Fruit fly (Drosophila melanogaster) whole organism, adult: ENCODE results near the gene CG31832.

Source experiments
- CG11617 ChIP-seq: fragments of 200-800 bp; sonication (Bioruptor generic); optimal IDR thresholded peaks from 2 replicates; lab custom pipeline; 2017; ENCODE audit warnings: mild to moderate bottlenecking, missing biosample characterization, missing genetic modification reagents, missing genetic modification characterization
- CG12768 ChIP-seq: fragments of 200-800 bp; sonication (Bioruptor generic); optimal IDR thresholded peaks from 2 replicates; lab custom pipeline; 2017; ENCODE audit warnings: missing biosample characterization, missing genetic modification characterization, mild to moderate bottlenecking, moderate library complexity, missing genetic modification reagents
- CG14711 ChIP-seq: fragments of 200-800 bp; sonication (Bioruptor generic); optimal IDR thresholded peaks from 2 replicates; lab custom pipeline; 2018; ENCODE audit warnings: missing biosample characterization, mild to moderate bottlenecking, missing genetic modification characterization, moderate library complexity
- CG1620 ChIP-seq: fragments of 200-800 bp; sonication (Bioruptor generic); optimal IDR thresholded peaks from 2 replicates; lab custom pipeline; 2016; ENCODE audit warnings: missing biosample characterization, missing genetic modification characterization
- CG33017 ChIP-seq: fragments of 200-800 bp; sonication (Bioruptor generic); optimal IDR thresholded peaks from 2 replicates; lab custom pipeline; 2018; ENCODE audit warnings: missing biosample characterization, mild to moderate bottlenecking, missing genetic modification characterization, moderate library complexity
- CG5204 ChIP-seq: fragments of 200-800 bp; sonication (Bioruptor generic); optimal IDR thresholded peaks from 2 replicates; lab custom pipeline; 2016; ENCODE audit warnings: missing biosample characterization, missing genetic modification characterization
- CG7045 ChIP-seq: fragments of 200-800 bp; sonication (Bioruptor generic); optimal IDR thresholded peaks from 2 replicates; lab custom pipeline; 2017; ENCODE audit warnings: missing biosample characterization, mild to moderate bottlenecking, missing genetic modification characterization
- CG7101 ChIP-seq: fragments of 200-800 bp; sonication (Bioruptor generic); optimal IDR thresholded peaks from 2 replicates; lab custom pipeline; 2018; ENCODE audit warnings: missing biosample characterization, mild to moderate bottlenecking, missing genetic modification characterization, moderate library complexity
- Crg-1 ChIP-seq: fragments of 200-800 bp; sonication (Bioruptor generic); optimal IDR thresholded peaks from 2 replicates; lab custom pipeline; 2016; ENCODE audit warnings: missing biosample characterization, missing genetic modification characterization
- bab1 ChIP-seq: fragments of 200-800 bp; sonication (Bioruptor generic); optimal IDR thresholded peaks from 3 replicates; lab custom pipeline; 2019; ENCODE audit warnings: missing biosample characterization, mild to moderate bottlenecking, missing genetic modification characterization, moderate library complexity
- cic ChIP-seq: fragments of 200-800 bp; sonication (Bioruptor generic); optimal IDR thresholded peaks from 2 replicates; lab custom pipeline; 2017; ENCODE audit warnings: missing biosample characterization, mild to moderate bottlenecking, missing genetic modification characterization, moderate library complexity
- cnc ChIP-seq, 2 experiments: fragments of >200 bp; optimal IDR thresholded peaks; 2 replicates each; lab custom pipeline; 2017
- toe ChIP-seq: fragments of 200-800 bp; sonication (Bioruptor generic); optimal IDR thresholded peaks from 2 replicates; lab custom pipeline; 2016; ENCODE audit warnings: missing biosample characterization, missing genetic modification characterization

dm6 chr2L:15016031-15016430, 15.5 kb downstream of the CG31832 start, which contains the start of gene GABA-B-R1:
- no peak for TF ChIP-seq CG12768 (GFP tag; lab: Kevin White, UChicago)
- no peak for TF ChIP-seq CG7045 (GFP tag; lab: Kevin White, UChicago)
- no peak for TF ChIP-seq Crg-1 (GFP tag; lab: Kevin White, UChicago)
- no peak for TF ChIP-seq CG33017 (tag; lab: Kevin White, UChicago)
- TF ChIP-seq toe (GFP tag; lab: Kevin White, UChicago), result no peak
- TF ChIP-seq CG1620, result no peak
- no peak for TF ChIP-seq bab1
- no peak for TF ChIP-seq CG14711 (tag; lab: Kevin White, UChicago)
- no peak for TF ChIP-seq cic
- TF ChIP-seq CG7101 (tag; lab: Kevin White, UChicago), result no peak
- no peak for TF ChIP-seq CG11617 (GFP tag; lab: Kevin White, UChicago)
- TF ChIP-seq CG5204 (GFP tag; lab: Kevin White, UChicago), result no peak
- TF ChIP-seq cnc (optimal IDR thresholded peaks at IDR 0.05; lab: Kevin White, UChicago), result no peak
